Worm (Caenorhabditis elegans) whole organism, mixed stage, embryonic: ENCODE results near the gene F46C5.1.

Experiments
- M03D4.4 ChIP-seq: sonication (generic microtip); optimal IDR thresholded peaks from 2 replicates; lab custom pipeline; 2017; ENCODE audit warnings: mild to moderate bottlenecking, missing genetic modification characterization, missing compliant biosample characterization
- blmp-1 ChIP-seq: fragments of 150-350 bp; optimal IDR thresholded peaks from 2 replicates; lab custom pipeline; 2014; ENCODE audit warnings: missing biosample characterization, missing genetic modification characterization
- elt-1 ChIP-seq: sonication (generic microtip); optimal IDR thresholded peaks from 2 replicates; lab custom pipeline; 2017; ENCODE audit warnings: missing genetic modification characterization, mild to moderate bottlenecking, missing compliant biosample characterization, antibody characterized with exemption, moderate library complexity, borderline replicate concordance; ENCODE audit not compliant: insufficient read depth
- elt-3 ChIP-seq: fragments of 150-350 bp; optimal IDR thresholded peaks from 2 replicates; lab custom pipeline; 2014; ENCODE audit warnings: missing biosample characterization, missing genetic modification characterization
- hlh-1 ChIP-seq: fragments of 150-350 bp; optimal IDR thresholded peaks from 2 replicates; lab custom pipeline; 2014; ENCODE audit warnings: missing biosample characterization, missing genetic modification reagents, missing genetic modification characterization
- lin-13 ChIP-seq: fragments of 150-350 bp; optimal IDR thresholded peaks from 2 replicates; lab custom pipeline; 2014; ENCODE audit warnings: missing biosample characterization, missing genetic modification characterization
- mab-5 ChIP-seq: fragments of 150-350 bp; optimal IDR thresholded peaks from 2 replicates; lab custom pipeline; 2014; ENCODE audit warnings: missing biosample characterization, missing genetic modification characterization
- pha-4 ChIP-seq: fragments of 150-350 bp; optimal IDR thresholded peaks from 2 replicates; lab custom pipeline; 2018; ENCODE audit warnings: missing biosample characterization, missing genetic modification reagents, missing genetic modification characterization
- snpc-4 ChIP-seq: fragments of 150-350 bp; optimal IDR thresholded peaks from 2 replicates; lab custom pipeline; 2014; ENCODE audit warnings: missing biosample characterization, missing genetic modification characterization
- unc-62 ChIP-seq: fragments of 150-350 bp; optimal IDR thresholded peaks from 2 replicates; lab custom pipeline; 2014; ENCODE audit warnings: missing biosample characterization, missing genetic modification reagents, missing genetic modification characterization
- ztf-11 ChIP-seq: fragments of 150-350 bp; optimal IDR thresholded peaks from 2 replicates; lab custom pipeline; 2014; ENCODE audit warnings: missing biosample characterization, missing genetic modification characterization

- TF ChIP-seq lin-13 (tag; lab: Kevin White, UChicago) (no peak), blmp-1 (tag; lab: Kevin White, UChicago) (no peak), snpc-4 (tag; lab: Kevin White, UChicago) (no peak), elt-1 (no peak), hlh-1 (no peak), ztf-11 (tag; lab: Kevin White, UChicago) (no peak), unc-62 (GFP tag; lab: Kevin White, UChicago) (no peak), elt-3 (tag; lab: Kevin White, UChicago) (no peak), M03D4.4 (tag; lab: Kevin White, UChicago) (no peak), pha-4 (no peak), mab-5 (tag; lab: Kevin White, UChicago) (no peak)
These were observed 50.3 kb downstream of the F46C5.1 start, which contains the start of gene let-19 for ce11 chrII:8770675-8771074.
